Worm (Caenorhabditis elegans) whole organism, L1 larva: ENCODE data around the gene C26B2.7.

ENCODE experiments used
- C04F5.9 ChIP-seq: sonication (generic microtip); optimal IDR thresholded peaks from 2 replicates; lab custom pipeline; 2016; ENCODE audit warnings: missing genetic modification characterization, missing compliant biosample characterization
- C34B4.2 ChIP-seq: sonication (generic microtip); optimal IDR thresholded peaks from 2 replicates; lab custom pipeline; 2017; ENCODE audit warnings: mild to moderate bottlenecking, missing genetic modification characterization, missing compliant biosample characterization
- Y116A8C.19 ChIP-seq: sonication (generic microtip); optimal IDR thresholded peaks from 2 replicates; lab custom pipeline; 2016; ENCODE audit warnings: missing compliant biosample characterization, missing genetic modification characterization, borderline replicate concordance
- alr-1 ChIP-seq: fragments of 200-800 bp; sonication (Bioruptor generic); optimal IDR thresholded peaks from 2 replicates; lab custom pipeline; 2018; ENCODE audit warnings: borderline replicate concordance, mild to moderate bottlenecking, missing genetic modification characterization, missing compliant biosample characterization
- aly-2 ChIP-seq: fragments of 150-350 bp; optimal IDR thresholded peaks from 2 replicates; lab custom pipeline; 2014; ENCODE audit warnings: missing biosample characterization, missing genetic modification characterization
- ama-1 ChIP-seq: fragments of 150-350 bp; optimal IDR thresholded peaks from 2 replicates; lab custom pipeline; 2014
- ceh-63 ChIP-seq: fragments of 200-800 bp; sonication (Bioruptor generic); optimal IDR thresholded peaks from 2 replicates; lab custom pipeline; 2018; ENCODE audit warnings: mild to moderate bottlenecking, missing genetic modification characterization, missing compliant biosample characterization
- ceh-8 ChIP-seq: fragments of 200-800 bp; sonication (Bioruptor generic); optimal IDR thresholded peaks from 2 replicates; lab custom pipeline; 2018; ENCODE audit warnings: mild to moderate bottlenecking, missing genetic modification characterization, moderate library complexity, missing compliant biosample characterization
- ceh-82 ChIP-seq, 3 experiments: fragments of 150-350 bp in 1 of 3; sonication (generic microtip) in 2 of 3; optimal IDR thresholded peaks; 2 replicates each; lab custom pipeline; 2014 to 2017; ENCODE audit warnings: missing biosample characterization in 3 of 3, missing genetic modification characterization in 3 of 3
- ceh-88 ChIP-seq: fragments of 200-800 bp; sonication (Bioruptor generic); IDR thresholded peaks from 2 replicates; pipeline ENCODE4 v1.3.6; 2022; ENCODE audit warnings: missing genetic modification characterization, missing compliant biosample characterization
- ceh-90 ChIP-seq: sonication (generic microtip); optimal IDR thresholded peaks from 2 replicates; lab custom pipeline; 2016; ENCODE audit warnings: missing genetic modification characterization, missing compliant biosample characterization
- ces-1 ChIP-seq: fragments of 150-350 bp; optimal IDR thresholded peaks from 2 replicates; lab custom pipeline; 2014; ENCODE audit warnings: missing biosample characterization, missing genetic modification reagents, missing genetic modification characterization
- egl-13 ChIP-seq: sonication (generic microtip); optimal IDR thresholded peaks from 2 replicates; lab custom pipeline; 2016; ENCODE audit warnings: missing genotype, missing genetic modification reagents, missing genetic modification characterization, missing compliant biosample characterization
- elt-2 ChIP-seq: sonication (generic microtip); optimal IDR thresholded peaks from 2 replicates; lab custom pipeline; 2016; ENCODE audit warnings: missing genetic modification characterization, mild to moderate bottlenecking, inconsistent platforms, missing compliant biosample characterization, missing genetic modification reagents
- elt-3 ChIP-seq, 6 experiments: fragments of 150-350 bp in 1 of 6; sonication (generic microtip); optimal IDR thresholded peaks; 2 replicates each; lab custom pipeline; 2017 to 2018; ENCODE audit warnings: missing biosample characterization in 6 of 6, missing genetic modification characterization in 6 of 6, inconsistent platforms in 1 of 6
- ets-5 ChIP-seq: fragments of 200-800 bp; sonication (Bioruptor generic); IDR thresholded peaks from 2 replicates; pipeline ENCODE4 v1.3.6; 2022; ENCODE audit warnings: missing genetic modification characterization, missing compliant biosample characterization
- fos-1 ChIP-seq: fragments of 150-350 bp; optimal IDR thresholded peaks from 2 replicates; lab custom pipeline; 2014; ENCODE audit warnings: missing biosample characterization, missing genetic modification characterization
- grh-1 ChIP-seq: fragments of 200-800 bp; sonication (Bioruptor generic); IDR thresholded peaks from 2 replicates; pipeline ENCODE4 v1.3.6; 2022; ENCODE audit warnings: missing genetic modification reagents, missing genetic modification characterization, missing compliant biosample characterization
- hlh-17 ChIP-seq: fragments of 200-800 bp; sonication (Bioruptor generic); optimal IDR thresholded peaks from 2 replicates; lab custom pipeline; 2018; ENCODE audit warnings: missing genetic modification characterization, mild to moderate bottlenecking, missing compliant biosample characterization, moderate library complexity, borderline replicate concordance
- jun-1 ChIP-seq: fragments of 150-350 bp; optimal IDR thresholded peaks from 2 replicates; lab custom pipeline; 2014; ENCODE audit warnings: missing biosample characterization, missing genetic modification reagents, missing genetic modification characterization
- lin-13 ChIP-seq: fragments of 150-350 bp; optimal IDR thresholded peaks from 2 replicates; lab custom pipeline; 2014; ENCODE audit warnings: missing biosample characterization, missing genetic modification reagents, missing genetic modification characterization
- lin-35 ChIP-seq, 2 experiments: fragments of 150-350 bp; optimal IDR thresholded peaks; 2 replicates each; lab custom pipeline; 2014; ENCODE audit warnings: missing biosample characterization in 2 of 2, missing genetic modification characterization in 2 of 2, missing genetic modification reagents in 2 of 2
- lin-39 ChIP-seq: fragments of 150-350 bp; optimal IDR thresholded peaks from 2 replicates; lab custom pipeline; 2014; ENCODE audit warnings: missing biosample characterization, missing genetic modification reagents, missing genetic modification characterization
- lsy-2 ChIP-seq, 2 experiments: fragments of 150-350 bp; optimal IDR thresholded peaks; 2 replicates each; lab custom pipeline; 2014; ENCODE audit warnings: missing biosample characterization in 2 of 2, missing genetic modification characterization in 2 of 2
- mdl-1 ChIP-seq, 2 experiments: fragments of 150-350 bp; optimal IDR thresholded peaks; 2 replicates each; lab custom pipeline; 2014 to 2017; ENCODE audit warnings: missing biosample characterization in 2 of 2, missing genetic modification characterization in 2 of 2, inconsistent platforms in 1 of 2
- mep-1 ChIP-seq: fragments of 150-350 bp; optimal IDR thresholded peaks from 2 replicates; lab custom pipeline; 2014; ENCODE audit warnings: missing biosample characterization, missing genetic modification characterization
- nhr-12 ChIP-seq: sonication (generic microtip); optimal IDR thresholded peaks from 2 replicates; lab custom pipeline; 2017; ENCODE audit warnings: missing biosample characterization, missing genetic modification characterization
- nhr-20 ChIP-seq: sonication (generic microtip); optimal IDR thresholded peaks from 2 replicates; lab custom pipeline; 2016; ENCODE audit warnings: mild to moderate bottlenecking, missing genetic modification characterization, missing compliant biosample characterization
- nhr-237 ChIP-seq: fragments of 150-350 bp; optimal IDR thresholded peaks from 2 replicates; lab custom pipeline; 2014; ENCODE audit warnings: missing biosample characterization, missing genetic modification characterization
- nhr-28 ChIP-seq: fragments of 150-350 bp; optimal IDR thresholded peaks from 2 replicates; lab custom pipeline; 2014; ENCODE audit warnings: missing biosample characterization, missing genetic modification characterization
- nhr-47 ChIP-seq: sonication (generic microtip); optimal IDR thresholded peaks from 2 replicates; lab custom pipeline; 2016; ENCODE audit warnings: mild to moderate bottlenecking, missing genetic modification characterization, moderate library complexity, missing compliant biosample characterization
- nhr-71 ChIP-seq: sonication (generic microtip); optimal IDR thresholded peaks from 2 replicates; lab custom pipeline; 2016; ENCODE audit warnings: mild to moderate bottlenecking, missing genetic modification characterization, moderate library complexity, missing compliant biosample characterization
- nhr-76 ChIP-seq: sonication (generic microtip); optimal IDR thresholded peaks from 2 replicates; lab custom pipeline; 2017; ENCODE audit warnings: missing biosample characterization, missing genetic modification characterization
- nhr-84 ChIP-seq: sonication (generic microtip); optimal IDR thresholded peaks from 2 replicates; lab custom pipeline; 2017; ENCODE audit warnings: missing biosample characterization, missing genetic modification characterization
- pag-3 ChIP-seq: sonication (generic microtip); optimal IDR thresholded peaks from 2 replicates; lab custom pipeline; 2017; ENCODE audit warnings: missing genetic modification characterization, mild to moderate bottlenecking, missing compliant biosample characterization, antibody characterized with exemption, borderline replicate concordance; ENCODE audit not compliant: insufficient read depth
- rnt-1 ChIP-seq: sonication (generic microtip); optimal IDR thresholded peaks from 2 replicates; lab custom pipeline; 2016; ENCODE audit warnings: mild to moderate bottlenecking, missing genetic modification characterization, moderate library complexity, missing compliant biosample characterization
- skn-1 ChIP-seq: fragments of 150-350 bp; optimal IDR thresholded peaks from 2 replicates; lab custom pipeline; 2014; ENCODE audit warnings: missing biosample characterization, missing genetic modification characterization
- sox-4 ChIP-seq: sonication (generic microtip); optimal IDR thresholded peaks from 2 replicates; lab custom pipeline; 2016; ENCODE audit warnings: missing genetic modification characterization, missing compliant biosample characterization
- sup-37 ChIP-seq: fragments of 200-800 bp; sonication (Bioruptor generic); optimal IDR thresholded peaks from 2 replicates; lab custom pipeline; 2018; ENCODE audit warnings: mild to moderate bottlenecking, missing genetic modification characterization, missing compliant biosample characterization
- swsn-7 ChIP-seq: sonication (generic microtip); optimal IDR thresholded peaks from 2 replicates; lab custom pipeline; 2016; ENCODE audit warnings: missing genetic modification characterization, missing compliant biosample characterization
- tbx-2 ChIP-seq: sonication (generic microtip); optimal IDR thresholded peaks from 2 replicates; lab custom pipeline; 2016; ENCODE audit warnings: missing genetic modification characterization, missing compliant biosample characterization
- unc-30 ChIP-seq: sonication (generic microtip); optimal IDR thresholded peaks from 2 replicates; lab custom pipeline; 2017; ENCODE audit warnings: missing biosample characterization, missing genetic modification characterization
- unc-98 ChIP-seq: fragments of 200-800 bp; sonication (Bioruptor generic); IDR thresholded peaks from 2 replicates; pipeline ENCODE4 v1.3.6; 2022; ENCODE audit warnings: missing genetic modification characterization, missing compliant biosample characterization
- vab-15 ChIP-seq: sonication (generic microtip); optimal IDR thresholded peaks from 2 replicates; lab custom pipeline; 2017; ENCODE audit warnings: missing genotype, mild to moderate bottlenecking, missing genetic modification characterization, missing compliant biosample characterization
- zag-1 ChIP-seq: fragments of 150-350 bp; optimal IDR thresholded peaks from 2 replicates; lab custom pipeline; 2014; ENCODE audit warnings: missing biosample characterization, missing genetic modification characterization

C26B2.7 gene

DNA sequence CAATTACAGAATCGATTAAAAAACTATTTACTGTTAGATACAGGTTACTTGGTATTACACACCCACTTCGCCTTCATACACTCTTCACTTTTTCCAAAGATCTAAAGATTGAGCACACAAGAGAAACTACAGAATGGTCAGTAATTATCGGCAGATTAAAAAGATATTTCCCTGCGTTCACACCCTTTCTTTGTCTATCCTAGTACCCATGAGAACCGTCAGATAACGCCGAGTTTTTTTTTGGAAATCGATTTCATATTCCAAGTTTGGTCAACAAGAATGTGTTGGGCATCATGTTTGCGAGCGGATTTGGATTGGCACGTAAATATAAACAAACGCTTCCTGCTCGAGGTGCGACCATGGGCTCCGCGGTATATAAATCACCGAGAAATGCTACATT, 2.2 kb upstream of the C26B2.7 start, which contains the start of gene C26B2.8:
C26B2.8 (plus strand) TSS at position 301 of the 400 bp plus-strand sequence.
- TF ChIP-seq nhr-28 (tag; lab: Kevin White, UChicago) (no peak), lin-39 (tag; lab: Kevin White, UChicago) (no peak), jun-1 (tag; lab: Kevin White, UChicago) (no peak), alr-1 (tag; lab: Kevin White, UChicago) (no peak), nhr-76 (tag; lab: Kevin White, UChicago) (no peak), ceh-63 (GFP tag; lab: Kevin White, UChicago) (no peak), C04F5.9 (tag; lab: Kevin White, UChicago) (no peak), grh-1 (GFP tag; lab: Robert Waterston, UW) (no peak), skn-1 (tag; lab: Kevin White, UChicago) (no peak), egl-13 (no peak), ceh-90 (no peak), elt-3 (tag; optimal IDR thresholded peaks at IDR 0.05; lab: Kevin White, UChicago) (no peak), sup-37 (GFP tag; lab: Kevin White, UChicago) (no peak), Y116A8C.19 (tag; lab: Kevin White, UChicago) (no peak)

ce11 chrIV:8016694-8017093, 620 bp downstream of the C26B2.7 start, which contains the start of gene elpc-4:
elpc-4 (plus strand) TSS chrIV:8016994.
- TF ChIP-seq fos-1 (tag; lab: Kevin White, UChicago), result no peak
- no peak for TF ChIP-seq ceh-88 (GFP tag; lab: Robert Waterston, UW)
- no peak for TF ChIP-seq C34B4.2 (tag; lab: Kevin White, UChicago)
- TF ChIP-seq vab-15 (tag; lab: Kevin White, UChicago), result no peak
- no peak for TF ChIP-seq aly-2
- no peak for TF ChIP-seq lin-13 (GFP tag; lab: Kevin White, UChicago)
- no peak for TF ChIP-seq grh-1 (GFP tag; lab: Robert Waterston, UW)
- no peak for TF ChIP-seq elt-2 (tag; lab: Kevin White, UChicago)
- TF ChIP-seq zag-1 (tag; lab: Kevin White, UChicago), result no peak
- no peak for TF ChIP-seq sox-4 (tag; lab: Kevin White, UChicago)
- TF ChIP-seq lin-39 (tag; lab: Kevin White, UChicago), result no peak
- TF ChIP-seq ceh-90, result no peak
- TF ChIP-seq pag-3 (tag; lab: Kevin White, UChicago), result no peak
- TF ChIP-seq nhr-47 (tag; lab: Kevin White, UChicago), result no peak
- no peak for TF ChIP-seq unc-30 (tag; lab: Kevin White, UChicago)
- no peak for TF ChIP-seq ceh-82 (tag; optimal IDR thresholded peaks at IDR 0.05; lab: Kevin White, UChicago)
- no peak for TF ChIP-seq unc-98 (GFP tag; lab: Robert Waterston, UW)
- no peak for TF ChIP-seq lin-35 (GFP tag; optimal IDR thresholded peaks at IDR 0.05; lab: Kevin White, UChicago)
- no peak for TF ChIP-seq nhr-237 (tag; lab: Kevin White, UChicago)
- TF ChIP-seq nhr-20 (tag; lab: Kevin White, UChicago), result no peak

DNA sequence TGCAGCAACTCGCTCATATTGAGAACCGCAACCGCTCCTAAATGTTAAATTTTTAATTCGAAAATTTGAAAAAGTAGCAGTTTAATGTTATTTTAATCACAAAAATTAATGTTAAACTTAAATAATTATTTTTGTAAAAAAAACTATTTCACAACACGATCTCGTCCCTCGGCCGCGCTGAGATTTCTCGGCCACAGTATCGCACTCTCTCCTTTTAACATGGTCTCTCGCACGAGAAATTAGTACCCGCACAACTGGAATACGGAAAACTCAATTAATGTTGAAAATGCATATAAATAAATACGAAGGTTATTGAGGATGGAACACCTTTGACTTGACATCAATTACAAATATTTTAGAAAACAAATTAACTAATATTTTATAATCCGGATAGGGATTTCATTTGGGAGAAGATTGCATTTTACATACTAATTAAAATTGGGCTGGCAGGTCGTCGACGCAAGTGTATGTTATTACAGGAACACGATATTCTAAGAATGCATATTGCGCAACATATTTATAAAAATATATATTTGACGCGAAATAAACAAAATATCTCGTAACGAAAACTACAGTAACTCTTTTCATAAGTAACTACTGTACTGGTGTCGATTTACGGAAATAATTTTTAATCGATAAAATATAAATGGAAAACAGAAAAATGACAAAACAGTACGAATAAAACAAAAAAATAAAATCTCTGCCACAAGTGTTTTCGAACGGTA, 3.9 kb downstream of the C26B2.7 start, which contains the start of gene dnc-4:
dnc-4 (minus strand) TSS at position 37 of the 725 bp plus-strand sequence.
- TF ChIP-seq ceh-8 (GFP tag; lab: Kevin White, UChicago), result no peak
- no peak for TF ChIP-seq nhr-76 (tag; lab: Kevin White, UChicago)
- TF ChIP-seq ets-5 (GFP tag; lab: Robert Waterston, UW), result no peak
- peak; percentile 71 for TF ChIP-seq mep-1 (tag; lab: Kevin White, UChicago)
- TF ChIP-seq nhr-237 (tag; lab: Kevin White, UChicago), result no peak
- TF ChIP-seq swsn-7 (tag; lab: Kevin White, UChicago), result peak; percentile 14
- TF ChIP-seq C34B4.2 (tag; lab: Kevin White, UChicago), result no peak
- TF ChIP-seq sox-4 (tag; lab: Kevin White, UChicago), result no peak
- TF ChIP-seq ces-1, result no peak
- TF ChIP-seq aly-2, result no peak
- peak; percentile 24 for TF ChIP-seq nhr-47 (tag; lab: Kevin White, UChicago)
- peak in 1 of 2 experiments; percentile 27 for TF ChIP-seq lin-35 (GFP tag; optimal IDR thresholded peaks at IDR 0.05; lab: Kevin White, UChicago)
- TF ChIP-seq grh-1 (GFP tag; lab: Robert Waterston, UW), result no peak
- TF ChIP-seq nhr-71 (tag; lab: Kevin White, UChicago), result peak; percentile 33
- peak in 1 of 3 experiments; percentile 39 for TF ChIP-seq ceh-82 (tag; optimal IDR thresholded peaks at IDR 0.05; lab: Kevin White, UChicago)
- peak in 1 of 2 experiments; percentile 55 for TF ChIP-seq lsy-2 (tag; optimal IDR thresholded peaks at IDR 0.05; lab: Kevin White, UChicago)
- no peak for TF ChIP-seq ama-1 (lab: Kevin White, UChicago)
- TF ChIP-seq rnt-1, result peak; percentile 73
- no peak for TF ChIP-seq unc-98 (GFP tag; lab: Robert Waterston, UW)
- peak; percentile 3 for TF ChIP-seq egl-13
- TF ChIP-seq tbx-2, result peak; percentile 0
- no peak for TF ChIP-seq elt-3 (tag; optimal IDR thresholded peaks at IDR 0.05; lab: Kevin White, UChicago)
- no peak for TF ChIP-seq mdl-1 (tag; optimal IDR thresholded peaks at IDR 0.05; lab: Kevin White, UChicago)
- no peak for TF ChIP-seq nhr-84
- TF ChIP-seq hlh-17 (GFP tag; lab: Kevin White, UChicago), result no peak
- TF ChIP-seq nhr-12 (tag; lab: Kevin White, UChicago), result no peak
- TF ChIP-seq nhr-20 (tag; lab: Kevin White, UChicago), result peak; percentile 7
